Worm (Caenorhabditis elegans) whole organism, L3 larva: ENCODE data around the gene C23H5.11.

ENCODE experiments used
- ZK546.5 ChIP-seq: sonication (generic microtip); optimal IDR thresholded peaks from 2 replicates; lab custom pipeline; 2017; ENCODE audit warnings: missing biosample characterization, missing genetic modification characterization
- ceh-82 ChIP-seq: fragments of 150-350 bp; optimal IDR thresholded peaks from 2 replicates; lab custom pipeline; 2014; ENCODE audit warnings: missing biosample characterization, missing genetic modification characterization
- ceh-9 ChIP-seq: sonication (generic microtip); optimal IDR thresholded peaks from 2 replicates; lab custom pipeline; 2018; ENCODE audit warnings: missing biosample characterization, missing genetic modification characterization
- fkh-10 ChIP-seq: sonication (generic microtip); optimal IDR thresholded peaks from 2 replicates; lab custom pipeline; 2017; ENCODE audit warnings: missing biosample characterization, missing genetic modification reagents, missing genetic modification characterization
- jun-1 ChIP-seq: fragments of 150-350 bp; optimal IDR thresholded peaks from 2 replicates; lab custom pipeline; 2014; ENCODE audit warnings: missing biosample characterization, missing genetic modification reagents, missing genetic modification characterization
- nfya-1 ChIP-seq: sonication (generic microtip); optimal IDR thresholded peaks from 2 replicates; lab custom pipeline; 2017; ENCODE audit warnings: missing genetic modification characterization, mild to moderate bottlenecking, missing compliant biosample characterization, antibody characterized with exemption, moderate library complexity; ENCODE audit not compliant: insufficient read depth
- nhr-76 ChIP-seq: fragments of 150-350 bp; sonication (generic microtip); optimal IDR thresholded peaks from 5 replicates; lab custom pipeline; 2014; ENCODE audit warnings: missing biosample characterization, missing genetic modification characterization
- sea-2 ChIP-seq: fragments of 150-350 bp; sonication (generic microtip); optimal IDR thresholded peaks from 4 replicates; lab custom pipeline; 2014; ENCODE audit warnings: missing biosample characterization, missing genetic modification reagents, missing genetic modification characterization
- unc-39 ChIP-seq: sonication (generic microtip); optimal IDR thresholded peaks from 4 replicates; lab custom pipeline; 2017; ENCODE audit warnings: missing biosample characterization, missing genetic modification characterization
- unc-62 ChIP-seq: fragments of 150-350 bp; sonication (generic microtip); optimal IDR thresholded peaks from 4 replicates; lab custom pipeline; 2014; ENCODE audit warnings: missing biosample characterization, missing genetic modification reagents, missing genetic modification characterization

- TF ChIP-seq ceh-9 (no peak), ZK546.5 (tag; lab: Kevin White, UChicago) (no peak), nhr-76 (tag; lab: Kevin White, UChicago) (no peak), jun-1 (no peak), unc-39 (tag; lab: Kevin White, UChicago) (no peak), nfya-1 (tag; lab: Kevin White, UChicago) (no peak), sea-2 (GFP tag; lab: Kevin White, UChicago) (no peak), ceh-82 (tag; lab: Kevin White, UChicago) (no peak), unc-62 (GFP tag; lab: Kevin White, UChicago) (no peak), fkh-10 (GFP tag; lab: Kevin White, UChicago) (no peak)
These were observed 19.3 kb downstream of the C23H5.11 start for ce11 chrIV:2080340-2080739.
